Worm (Caenorhabditis elegans) whole organism, L2 larva: ENCODE data around the gene fbxb-43.

Source experiments
- C34F6.9 ChIP-seq: fragments of 150-350 bp; optimal IDR thresholded peaks from 2 replicates; lab custom pipeline; 2014; ENCODE audit warnings: missing biosample characterization, missing genetic modification characterization
- ama-1 ChIP-seq: fragments of 150-350 bp; optimal IDR thresholded peaks from 2 replicates; lab custom pipeline; 2018; ENCODE audit warnings: inconsistent platforms
- blmp-1 ChIP-seq: sonication (generic microtip); optimal IDR thresholded peaks from 2 replicates; lab custom pipeline; 2017; ENCODE audit warnings: missing genetic modification characterization, mild to moderate bottlenecking, missing compliant biosample characterization, antibody characterized with exemption, moderate library complexity; ENCODE audit not compliant: insufficient read depth
- egl-27 ChIP-seq: sonication (generic microtip); optimal IDR thresholded peaks from 3 replicates; lab custom pipeline; 2017; ENCODE audit warnings: missing biosample characterization, missing genetic modification reagents, missing genetic modification characterization
- elt-1 ChIP-seq: fragments of 150-350 bp; optimal IDR thresholded peaks from 2 replicates; lab custom pipeline; 2014; ENCODE audit warnings: missing biosample characterization, missing genetic modification characterization
- elt-3 ChIP-seq: sonication (generic microtip); optimal IDR thresholded peaks from 2 replicates; lab custom pipeline; 2017; ENCODE audit warnings: missing biosample characterization, missing genetic modification characterization
- lsy-2 ChIP-seq, 2 experiments: fragments of 150-350 bp in 1 of 2; sonication (generic microtip) in 1 of 2; optimal IDR thresholded peaks; 2 replicates each; lab custom pipeline; 2014 to 2017; ENCODE audit warnings: missing biosample characterization in 2 of 2, missing genetic modification characterization in 2 of 2
- mab-5 ChIP-seq: fragments of 150-350 bp; optimal IDR thresholded peaks from 2 replicates; lab custom pipeline; 2014; ENCODE audit warnings: missing biosample characterization, missing genetic modification characterization
- nhr-12 ChIP-seq: fragments of 150-350 bp; optimal IDR thresholded peaks from 2 replicates; lab custom pipeline; 2014; ENCODE audit warnings: missing biosample characterization, missing genetic modification characterization
- nhr-25 ChIP-seq: fragments of 150-350 bp; sonication (generic microtip); optimal IDR thresholded peaks from 3 replicates; lab custom pipeline; 2014; ENCODE audit warnings: missing biosample characterization, missing genetic modification characterization
- nhr-6 ChIP-seq: fragments of 150-350 bp; optimal IDR thresholded peaks from 2 replicates; lab custom pipeline; 2014; ENCODE audit warnings: missing biosample characterization, missing genetic modification characterization
- skn-1 ChIP-seq: sonication (generic microtip); optimal IDR thresholded peaks from 2 replicates; lab custom pipeline; 2017; ENCODE audit warnings: missing biosample characterization, missing genetic modification characterization
- unc-62 ChIP-seq: fragments of 150-350 bp; optimal IDR thresholded peaks from 2 replicates; lab custom pipeline; 2014; ENCODE audit warnings: missing biosample characterization, missing genetic modification reagents, missing genetic modification characterization

DNA sequence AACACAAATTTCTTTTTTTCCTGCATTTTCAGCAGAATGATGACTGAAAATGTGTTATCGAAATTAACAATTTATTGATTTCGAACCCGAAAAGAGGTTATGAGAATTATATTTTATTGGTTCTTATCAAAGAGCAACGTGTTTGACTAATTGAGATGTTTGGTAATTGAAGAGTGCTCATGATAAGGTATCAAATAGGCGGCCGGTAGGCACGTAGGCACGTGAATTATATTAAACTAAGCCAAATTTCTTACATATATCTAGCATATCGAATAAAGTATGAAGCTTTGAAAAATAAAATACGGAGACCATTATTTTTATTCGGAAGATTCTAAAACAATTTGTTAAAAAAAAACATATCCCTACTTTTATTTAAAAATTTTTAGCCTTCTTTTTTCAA is 18.7 kb upstream of the fbxb-43 start, which contains the start of gene math-45:
- TF ChIP-seq ama-1 (no peak), nhr-25 (tag; lab: Kevin White, UChicago) (no peak), elt-1 (tag; lab: Kevin White, UChicago) (no peak), lsy-2 (tag; optimal IDR thresholded peaks at IDR 0.05; lab: Kevin White, UChicago) (no peak), nhr-12 (tag; lab: Kevin White, UChicago) (no peak), skn-1 (no peak), blmp-1 (no peak), nhr-6 (tag; lab: Kevin White, UChicago) (no peak), C34F6.9 (tag; lab: Kevin White, UChicago) (no peak), unc-62 (GFP tag; lab: Kevin White, UChicago) (no peak), mab-5 (tag; lab: Kevin White, UChicago) (no peak), elt-3 (tag; lab: Kevin White, UChicago) (no peak), egl-27 (tag; lab: Kevin White, UChicago) (no peak)
